Fruit fly (Drosophila melanogaster): ENCODE measurements around the gene SNF4Agamma.
A peak's percentile ranks its signal among the peaks of the same experiment; 100 is the strongest.

The SNF4Agamma gene

DNA sequence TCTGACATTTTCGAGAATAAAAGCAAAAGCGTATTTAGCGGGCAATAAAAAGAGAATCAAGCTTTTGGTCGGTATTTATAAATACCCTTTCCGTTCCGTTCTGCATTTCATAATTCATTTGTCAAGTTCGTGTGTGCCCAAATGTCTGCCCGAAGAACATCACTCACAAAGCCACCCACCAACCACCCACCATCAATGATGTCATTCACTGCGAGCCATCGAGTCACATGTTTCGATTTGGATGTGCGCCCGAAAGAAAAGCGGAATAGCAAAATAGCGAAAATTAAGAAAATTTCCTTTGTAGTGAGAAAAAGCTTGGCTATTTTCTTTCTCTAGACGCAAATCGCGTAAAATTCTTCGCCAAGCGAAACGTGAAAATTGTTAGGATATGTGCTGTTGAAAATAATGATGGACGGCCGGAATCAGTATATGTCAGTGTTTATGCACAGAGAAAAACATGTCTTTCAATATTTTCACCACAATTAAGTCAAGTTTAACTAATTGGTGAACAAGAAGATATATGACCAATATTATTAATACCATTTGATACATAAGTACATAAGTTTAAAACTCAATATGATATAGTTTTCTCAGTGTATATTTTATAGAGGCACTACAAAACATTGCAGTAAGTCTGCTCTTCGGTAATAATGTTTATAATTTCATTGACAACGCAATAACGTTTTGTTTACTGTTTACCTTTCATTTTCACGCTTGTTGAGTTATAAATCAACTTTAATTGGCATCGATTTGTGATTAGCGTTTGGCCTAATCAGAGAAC lies 10.7 kb downstream of the SNF4Agamma start (continued):
- TF ChIP-seq CG15479 (GFP tag; optimal IDR thresholded peaks at IDR 0.05) (no peak), Ptx1 (GFP tag; IDR thresholded peaks at IDR 0.05) (peak; percentile 76), CG10147 (GFP tag; optimal IDR thresholded peaks at IDR 0.05) (peak; percentile 54), gro (GFP tag; optimal IDR thresholded peaks at IDR 0.05) (peak; percentile 59), CG1603 (tag; optimal IDR thresholded peaks at IDR 0.05) (peak; percentile 49)

DNA sequence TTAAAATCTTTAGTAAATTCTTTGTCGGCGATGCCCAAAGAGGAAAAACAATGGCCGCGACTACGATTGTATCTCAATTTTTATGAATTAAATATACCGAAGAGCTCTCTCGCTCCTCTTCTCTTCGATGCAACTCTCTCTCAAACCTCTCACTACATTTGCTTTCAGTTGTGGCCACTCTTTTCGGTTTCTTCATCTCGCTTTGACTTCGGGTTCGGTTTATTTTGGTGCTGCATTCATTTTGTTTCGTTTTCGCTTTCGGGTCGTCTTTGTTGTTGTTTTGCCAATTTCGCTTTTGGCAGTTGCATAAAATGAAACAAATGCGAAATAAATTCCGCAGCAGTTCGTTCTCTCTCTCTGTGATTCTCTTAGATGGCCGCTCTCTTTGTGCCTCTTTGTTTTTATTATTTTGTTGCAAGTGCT lies 12.3 kb downstream of the SNF4Agamma start:
- peak; percentile 73 to 79 for TF ChIP-seq Trl (optimal IDR thresholded peaks at IDR 0.05)
- no peak for TF ChIP-seq Trl (GFP tag; optimal IDR thresholded peaks at IDR 0.05)
- peak; percentile 72 for TF ChIP-seq lbe (GFP tag; optimal IDR thresholded peaks at IDR 0.05)
- peak; percentile 98 for TF ChIP-seq nom (GFP tag; optimal IDR thresholded peaks at IDR 0.05)
- TF ChIP-seq yki (optimal IDR thresholded peaks at IDR 0.05): peak; percentile 51
- TF ChIP-seq pfk (GFP tag; optimal IDR thresholded peaks at IDR 0.05): no peak
- TF ChIP-seq sna (GFP tag; IDR thresholded peaks at IDR 0.05; ENCODE audit: partially characterized antibody): peak; percentile 23; the same call in 1 of the 2 replicates
- TF ChIP-seq corto (GFP tag; optimal IDR thresholded peaks at IDR 0.05): peak; percentile 76
- TF ChIP-seq wek (GFP tag; optimal IDR thresholded peaks at IDR 0.05): no peak
- TF ChIP-seq CG3163 (GFP tag; optimal IDR thresholded peaks at IDR 0.05): peak; percentile 85
- TF ChIP-seq Xrp1 (GFP tag; IDR thresholded peaks at IDR 0.05): no peak
- TF ChIP-seq Dll (GFP tag; IDR thresholded peaks at IDR 0.05; ENCODE audit: partially characterized antibody): peak; percentile 38; the same call in 1 of the 4 replicates
- TF ChIP-seq Drgx (GFP tag; IDR thresholded peaks at IDR 0.05): peak; percentile 89
- peak in 1 of 2 experiments; percentile 96 for TF ChIP-seq bsh (GFP tag; optimal IDR thresholded peaks at IDR 0.05)

DNA sequence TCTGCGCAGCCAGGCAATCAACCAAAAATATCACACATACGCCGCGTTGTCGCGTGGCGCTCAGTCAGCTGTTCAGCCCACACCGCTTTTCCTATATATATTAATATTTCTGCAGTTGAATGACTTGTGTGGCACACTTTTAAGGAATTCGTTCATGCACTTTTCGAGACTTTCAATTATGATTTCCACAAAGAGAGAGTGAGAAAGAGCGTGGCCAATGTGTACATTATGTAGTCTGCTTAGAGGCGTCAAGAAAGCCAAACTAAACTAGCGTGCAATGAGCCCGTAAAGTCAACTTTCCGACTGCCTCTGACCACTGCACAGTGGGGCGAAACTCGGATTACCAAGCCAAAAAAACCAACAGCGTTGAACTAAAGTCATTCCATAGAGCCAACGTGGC lies 13.6 kb downstream of the SNF4Agamma start:
- TF ChIP-seq kah (GFP tag; optimal IDR thresholded peaks at IDR 0.05) (no peak), lov (optimal IDR thresholded peaks at IDR 0.05) (no peak), lov (GFP tag; IDR thresholded peaks at IDR 0.05) (no peak), CG4360 (GFP tag; IDR thresholded peaks at IDR 0.05) (no peak), Ets65A (GFP tag) (peak; percentile 3), CG7372 (GFP tag; IDR thresholded peaks at IDR 0.05) (peak; percentile 75), crp (GFP tag; optimal IDR thresholded peaks at IDR 0.05) (peak in 1 of 2 experiments; percentile 5), H2.0 (GFP tag; IDR thresholded peaks at IDR 0.05) (no peak), sisA (GFP tag; IDR thresholded peaks at IDR 0.05) (no peak), Six4 (GFP tag; optimal IDR thresholded peaks at IDR 0.05) (no peak), ci (GFP tag; IDR thresholded peaks at IDR 0.05) (0 out of 3 replicates have a peak, but pooled peaks have one; percentile 24), inv (GFP tag; IDR thresholded peaks at IDR 0.05; ENCODE audit: partially characterized antibody) (no peak), sens (GFP tag) (peak; percentile 47), CG10431 (GFP tag; optimal IDR thresholded peaks at IDR 0.05) (peak; percentile 99), CG6175 (GFP tag; IDR thresholded peaks at IDR 0.05) (0 out of 3 replicates have a peak, but pooled peaks have one; percentile 7), CG3838 (GFP tag; optimal IDR thresholded peaks at IDR 0.05) (no peak), Med (GFP tag) (peak; percentile 16), CG15601 (tag; optimal IDR thresholded peaks at IDR 0.05) (peak; percentile 57), tll (GFP tag; optimal IDR thresholded peaks at IDR 0.05) (no peak), CG12071 (GFP tag; optimal IDR thresholded peaks at IDR 0.05) (no peak)
